Worm (Caenorhabditis elegans): Measurements from ENCODE around the gene F38B2.2.
A peak's percentile ranks its signal among the peaks of the same experiment; 100 is the strongest.

Gene F38B2.2

DNA sequence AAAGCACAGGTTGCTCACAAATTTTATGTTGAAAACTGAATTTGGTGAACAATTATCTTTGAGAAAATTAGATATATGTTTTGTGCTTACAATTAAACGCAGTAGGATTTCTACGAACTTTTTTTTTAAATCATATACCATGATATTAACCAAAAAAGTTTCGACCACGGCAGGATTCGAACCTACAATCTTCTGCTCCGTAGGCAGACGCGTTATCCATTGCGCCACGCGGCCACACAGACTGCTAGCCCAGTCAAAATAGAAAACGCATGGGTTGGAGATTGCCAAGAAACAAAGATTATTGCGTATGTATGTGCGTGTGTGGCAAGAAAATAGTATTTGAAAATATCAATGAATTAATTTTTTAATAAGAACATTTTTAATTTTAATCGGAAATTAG, 26.7 kb downstream of the F38B2.2 start (continued):
- TF ChIP-seq nhr-102 (tag; optimal IDR thresholded peaks at IDR 0.05) (peak; percentile 73), R02D3.7 (tag; optimal IDR thresholded peaks at IDR 0.05) (no peak), hlh-11 (tag; optimal IDR thresholded peaks at IDR 0.05) (peak; percentile 48), spr-1 (tag; optimal IDR thresholded peaks at IDR 0.05) (peak; percentile 50), nhr-48 (tag; optimal IDR thresholded peaks at IDR 0.05) (peak; percentile 48), nhr-41 (GFP tag; IDR thresholded peaks at IDR 0.05) (0 out of 2 replicates have a peak, but pooled peaks have one; percentile 71), vab-7 (GFP tag; IDR thresholded peaks at IDR 0.05) (peak; percentile 73), gei-8 (GFP tag; optimal IDR thresholded peaks at IDR 0.05) (peak; percentile 65), Y75B8A.6 (GFP tag; IDR thresholded peaks at IDR 0.05) (0 out of 2 replicates have a peak, but pooled peaks have one; percentile 76), ceh-44 (GFP tag; IDR thresholded peaks at IDR 0.05) (peak; percentile 33; the same call in 1 of the 2 replicates), aha-1 (tag) (no peak), ztf-11 (tag; optimal IDR thresholded peaks at IDR 0.05) (no peak), F10B5.3 (tag; optimal IDR thresholded peaks at IDR 0.05) (peak; percentile 53), nhr-6 (tag; optimal IDR thresholded peaks at IDR 0.05) (peak; percentile 12), lim-7 (GFP tag; IDR thresholded peaks at IDR 0.05) (no peak; the same call in 1 of the 2 replicates), lin-39 (tag; optimal IDR thresholded peaks at IDR 0.05) (no peak), php-3 (GFP tag; IDR thresholded peaks at IDR 0.05) (peak; percentile 71), F26F4.8 (GFP tag; conservative IDR thresholded peaks at IDR 0.05) (0 out of 2 replicates have a peak, but pooled peaks have one; percentile 35), ctbp-1 (GFP tag; IDR thresholded peaks at IDR 0.05) (peak; percentile 62), rbr-2 (tag; optimal IDR thresholded peaks at IDR 0.05) (peak; percentile 71), ztf-7 (tag; optimal IDR thresholded peaks at IDR 0.05) (peak; percentile 61), mes-2 (tag; optimal IDR thresholded peaks at IDR 0.05; ENCODE audit: poor library complexity, severe bottlenecking) (peak; percentile 76), ceh-82 (tag; optimal IDR thresholded peaks at IDR 0.05) (no peak), madf-5 (GFP tag; IDR thresholded peaks at IDR 0.05) (0 out of 4 replicates have a peak, but pooled peaks of 1 of the 2 experiments have one; percentile 22), zfp-2 (tag; optimal IDR thresholded peaks at IDR 0.05) (peak; percentile 5), ZK337.2 (GFP tag; IDR thresholded peaks at IDR 0.05) (no peak), Y48G9A.11 (GFP tag; IDR thresholded peaks at IDR 0.05) (no peak), mdt-29 (GFP tag; IDR thresholded peaks at IDR 0.05) (peak; percentile 63), lin-1 (GFP tag; IDR thresholded peaks at IDR 0.05) (peak; percentile 91), tra-1 (GFP tag; IDR thresholded peaks at IDR 0.05) (peak; percentile 67; the same call in 1 of the 2 replicates), ceh-20 (GFP tag; IDR thresholded peaks at IDR 0.05) (no peak; the same call in 1 of the 2 replicates), lin-13 (GFP tag; optimal IDR thresholded peaks at IDR 0.05) (peak; percentile 44), dmd-6 (GFP tag; IDR thresholded peaks at IDR 0.05) (peak; percentile 53), nhr-111 (GFP tag; optimal IDR thresholded peaks at IDR 0.05) (peak; percentile 59), mep-1 (tag; optimal IDR thresholded peaks at IDR 0.05) (peak; percentile 75), unc-62 (GFP tag; optimal IDR thresholded peaks at IDR 0.05 in 1 of 2) (no peak), unc-62 (tag; optimal IDR thresholded peaks at IDR 0.05) (no peak), lin-15B (tag; optimal IDR thresholded peaks at IDR 0.05) (no peak), lin-38 (GFP tag; IDR thresholded peaks at IDR 0.05) (peak; percentile 76), F37D6.2 (tag; optimal IDR thresholded peaks at IDR 0.05) (peak; percentile 33), daf-16 (GFP tag; optimal IDR thresholded peaks at IDR 0.05) (peak; percentile 65 to 70), daf-16 (tag; optimal IDR thresholded peaks at IDR 0.05) (peak; percentile 49), nhr-28 (tag; optimal IDR thresholded peaks at IDR 0.05) (peak; percentile 25), dmd-8 (GFP tag; IDR thresholded peaks at IDR 0.05) (no peak), mxl-2 (GFP tag; conservative IDR thresholded peaks at IDR 0.05) (0 out of 2 replicates have a peak, but pooled peaks have one; percentile 4), hmg-1.1 (GFP tag; IDR thresholded peaks at IDR 0.05) (peak; percentile 80), T20F7.1 (GFP tag; optimal IDR thresholded peaks at IDR 0.05) (peak; percentile 1), saeg-2 (GFP tag; IDR thresholded peaks at IDR 0.05) (no peak), zip-11 (GFP tag; IDR thresholded peaks at IDR 0.05) (no peak), lir-3 (tag; optimal IDR thresholded peaks at IDR 0.05) (peak; percentile 52), ceh-28 (tag; optimal IDR thresholded peaks at IDR 0.05) (no peak), mdl-1 (tag; optimal IDR thresholded peaks at IDR 0.05) (peak in 1 of 2 experiments; percentile 16)

All from whole organism, L4 larva.